Fruit fly (Drosophila melanogaster) whole organism, embryonic: ENCODE measurements around the gene CG31467.

Experiments
- BtbVII ChIP-seq: fragments of 200-800 bp; sonication (Bioruptor generic); optimal IDR thresholded peaks from 3 replicates; lab custom pipeline; 2017; ENCODE audit warnings: missing biosample characterization, mild to moderate bottlenecking, missing genetic modification characterization
- CG11085 ChIP-seq: fragments of 200-800 bp; sonication (Bioruptor generic); IDR thresholded peaks from 2 replicates; pipeline ENCODE4 v1.3.6; 2022; ENCODE audit warnings: missing biosample characterization, missing genetic modification characterization
- CG13287 ChIP-seq: fragments of 200-800 bp; sonication (Bioruptor generic); IDR thresholded peaks from 2 replicates; pipeline ENCODE4 v1.3.6; 2022; ENCODE audit warnings: missing biosample characterization, missing genetic modification characterization; ENCODE audit not compliant: partially characterized antibody
- CG15011 ChIP-seq: fragments of 200-800 bp; sonication (Bioruptor generic); optimal IDR thresholded peaks from 3 replicates; lab custom pipeline; 2018; ENCODE audit warnings: missing biosample characterization, mild to moderate bottlenecking, missing genetic modification characterization
- CG17328 ChIP-seq: fragments of 200-800 bp; sonication (Bioruptor generic); IDR thresholded peaks from 2 replicates; pipeline ENCODE4 v1.3.6; 2022; ENCODE audit warnings: missing biosample characterization, missing genetic modification characterization
- CG17912 ChIP-seq: fragments of 200-800 bp; sonication (Bioruptor generic); optimal IDR thresholded peaks from 2 replicates; lab custom pipeline; 2018; ENCODE audit warnings: missing biosample characterization, mild to moderate bottlenecking, missing genetic modification characterization
- CG18262 ChIP-seq: fragments of 200-800 bp; optimal IDR thresholded peaks from 3 replicates; lab custom pipeline; 2019; ENCODE audit warnings: missing biosample characterization, mild to moderate bottlenecking, missing genetic modification characterization, moderate library complexity
- CG1832 ChIP-seq: fragments of 200-800 bp; sonication (Bioruptor generic); optimal IDR thresholded peaks from 2 replicates; lab custom pipeline; 2017; ENCODE audit warnings: missing biosample characterization, mild to moderate bottlenecking, missing genetic modification characterization, inconsistent platforms
- CG2712 ChIP-seq: fragments of 200-800 bp; optimal IDR thresholded peaks from 3 replicates; lab custom pipeline; 2019; ENCODE audit warnings: missing biosample characterization, mild to moderate bottlenecking, missing genetic modification characterization, moderate library complexity
- CG30403 ChIP-seq: fragments of 200-800 bp; sonication (Bioruptor generic); optimal IDR thresholded peaks from 3 replicates; lab custom pipeline; 2016; ENCODE audit warnings: missing biosample characterization, missing genetic modification characterization
- CG31441 ChIP-seq: fragments of 200-800 bp; sonication (Bioruptor generic); IDR thresholded peaks from 2 replicates; pipeline ENCODE4 v1.3.6; 2022; ENCODE audit warnings: missing biosample characterization, missing genetic modification characterization
- CG34224 ChIP-seq: fragments of 200-800 bp; sonication (Bioruptor generic); IDR thresholded peaks from 3 replicates; pipeline ENCODE4 v1.3.6; 2022; ENCODE audit warnings: missing biosample characterization, missing genetic modification characterization; ENCODE audit not compliant: partially characterized antibody
- CG3726 ChIP-seq: fragments of 200-800 bp; sonication (Bioruptor generic); IDR thresholded peaks from 3 replicates; pipeline ENCODE4, ENCODE4 v1.3.6; 2022; ENCODE audit warnings: missing biosample characterization, missing genetic modification characterization
- CG3838 ChIP-seq: fragments of 200-800 bp; sonication (Bioruptor generic); optimal IDR thresholded peaks from 3 replicates; lab custom pipeline; 2016; ENCODE audit warnings: missing biosample characterization, missing genetic modification characterization
- CG3995 ChIP-seq: fragments of 200-800 bp; sonication (Bioruptor generic); optimal IDR thresholded peaks from 3 replicates; lab custom pipeline; 2016; ENCODE audit warnings: missing biosample characterization, missing genetic modification characterization
- CG4617 ChIP-seq: fragments of 200-800 bp; sonication (Bioruptor generic); optimal IDR thresholded peaks from 3 replicates; lab custom pipeline; 2016; ENCODE audit warnings: missing biosample characterization, missing genetic modification characterization, borderline replicate concordance
- CG6683 ChIP-seq: fragments of 200-800 bp; sonication (Bioruptor generic); optimal IDR thresholded peaks from 2 replicates; lab custom pipeline; 2017; ENCODE audit warnings: missing biosample characterization, mild to moderate bottlenecking, missing genetic modification characterization, missing genetic modification reagents
- CG6689 ChIP-seq: fragments of 200-800 bp; sonication (Bioruptor generic); IDR thresholded peaks from 2 replicates; pipeline ENCODE4 v1.3.6; 2022; ENCODE audit warnings: missing biosample characterization, missing genetic modification characterization
- CG7271 ChIP-seq: fragments of 200-800 bp; sonication (Bioruptor generic); optimal IDR thresholded peaks from 2 replicates; lab custom pipeline; 2018; ENCODE audit warnings: missing biosample characterization, mild to moderate bottlenecking, missing genetic modification characterization, moderate library complexity
- CG8359 ChIP-seq: fragments of 200-800 bp; sonication (Bioruptor generic); optimal IDR thresholded peaks from 2 replicates; lab custom pipeline; 2017; ENCODE audit warnings: missing biosample characterization, mild to moderate bottlenecking, missing genetic modification characterization, borderline replicate concordance
- CoRest ChIP-seq: fragments of 200-800 bp; sonication (Bioruptor generic); optimal IDR thresholded peaks from 3 replicates; lab custom pipeline; 2018; ENCODE audit warnings: missing biosample characterization, mild to moderate bottlenecking, missing genetic modification characterization, moderate library complexity
- Dad ChIP-seq: fragments of 200-800 bp; sonication (Bioruptor generic); optimal IDR thresholded peaks from 3 replicates; lab custom pipeline; 2016; ENCODE audit warnings: missing biosample characterization, missing genetic modification characterization
- Deaf1 ChIP-seq: fragments of 200-800 bp; optimal IDR thresholded peaks from 3 replicates; lab custom pipeline; 2019; ENCODE audit warnings: missing biosample characterization, mild to moderate bottlenecking, missing genetic modification characterization, moderate library complexity
- Dip3 ChIP-seq: fragments of 200-800 bp; sonication (Bioruptor generic); optimal IDR thresholded peaks from 3 replicates; lab custom pipeline; 2016; ENCODE audit warnings: missing biosample characterization, missing genetic modification characterization
- Dp ChIP-seq: fragments of 200-800 bp; sonication (Bioruptor generic); optimal IDR thresholded peaks from 2 replicates; lab custom pipeline; 2018; ENCODE audit warnings: missing biosample characterization, mild to moderate bottlenecking, missing genetic modification characterization, moderate library complexity
- Elba2 ChIP-seq: fragments of 200-800 bp; sonication (Bioruptor generic); optimal IDR thresholded peaks from 3 replicates; lab custom pipeline; 2016; ENCODE audit warnings: missing biosample characterization, missing genetic modification characterization
- Gug ChIP-seq: fragments of 200-800 bp; sonication (Bioruptor generic); IDR thresholded peaks from 4 replicates; pipeline ENCODE4 v1.3.6; 2022; ENCODE audit warnings: missing biosample characterization, missing genetic modification characterization
- HLH4C ChIP-seq: fragments of 200-800 bp; sonication (Bioruptor generic); IDR thresholded peaks from 3 replicates; pipeline ENCODE4 v1.3.6; 2022; ENCODE audit warnings: missing biosample characterization, missing genetic modification characterization; ENCODE audit not compliant: partially characterized antibody
- HmgZ ChIP-seq: fragments of 200-800 bp; sonication (Bioruptor generic); optimal IDR thresholded peaks from 2 replicates; lab custom pipeline; 2018; ENCODE audit warnings: missing biosample characterization, mild to moderate bottlenecking, missing genetic modification characterization
- Jarid2 ChIP-seq: fragments of 200-800 bp; sonication (Bioruptor generic); optimal IDR thresholded peaks from 3 replicates; lab custom pipeline; 2017; ENCODE audit warnings: mild to moderate bottlenecking, missing biosample characterization, missing genetic modification reagents, missing genetic modification characterization
- Lpt ChIP-seq: fragments of >200 bp; optimal IDR thresholded peaks from 2 replicates; lab custom pipeline; 2018; ENCODE audit warnings: missing biosample characterization, missing genetic modification characterization
- Scr ChIP-seq: fragments of 200-800 bp; sonication (Bioruptor generic); IDR thresholded peaks from 2 replicates; pipeline ENCODE4 v1.3.6; 2022; ENCODE audit warnings: missing biosample characterization, missing genetic modification characterization; ENCODE audit not compliant: partially characterized antibody
- Side ChIP-seq: fragments of 200-800 bp; sonication (Bioruptor generic); optimal IDR thresholded peaks from 2 replicates; lab custom pipeline; 2016; ENCODE audit warnings: missing biosample characterization, missing genetic modification characterization
- Sin3A ChIP-seq: fragments of >200 bp; optimal IDR thresholded peaks from 2 replicates; lab custom pipeline; 2018
- TFAM ChIP-seq: fragments of 200-800 bp; sonication (Bioruptor generic); optimal IDR thresholded peaks from 2 replicates; lab custom pipeline; 2017; ENCODE audit warnings: missing biosample characterization, missing genetic modification characterization, inconsistent platforms
- Vsx1 ChIP-seq: fragments of 200-800 bp; sonication (Bioruptor generic); optimal IDR thresholded peaks from 2 replicates; lab custom pipeline; 2017; ENCODE audit warnings: missing biosample characterization, mild to moderate bottlenecking, missing genetic modification characterization, missing genetic modification reagents
- dimm ChIP-seq: fragments of 200-800 bp; sonication (Bioruptor generic); IDR thresholded peaks from 2 replicates; pipeline ENCODE4 v1.3.6; 2022; ENCODE audit warnings: missing biosample characterization, missing genetic modification characterization
- hkb ChIP-seq, 2 experiments: fragments of 200-800 bp in 1 of 2; fragments of >200 bp in 1 of 2; sonication (Bioruptor generic) in 1 of 2; IDR thresholded peaks in 1 of 2; optimal IDR thresholded peaks in 1 of 2; 2 replicates each; pipeline versions ENCODE4 v1.3.6 to Lab custom; 2017 to 2022; ENCODE audit warnings: missing biosample characterization in 1 of 2, missing genetic modification characterization in 1 of 2
- jumu ChIP-seq: fragments of 200-800 bp; sonication (Bioruptor generic); optimal IDR thresholded peaks from 3 replicates; lab custom pipeline; 2016; ENCODE audit warnings: missing biosample characterization, missing genetic modification characterization
- lbe ChIP-seq: fragments of 200-800 bp; sonication (Bioruptor generic); optimal IDR thresholded peaks from 2 replicates; lab custom pipeline; 2016; ENCODE audit warnings: missing biosample characterization, mild to moderate bottlenecking, missing genetic modification characterization
- otp ChIP-seq: fragments of 200-800 bp; sonication (Bioruptor generic); IDR thresholded peaks from 3 replicates; pipeline ENCODE4, ENCODE4 v1.3.6; 2022; ENCODE audit warnings: missing biosample characterization, missing genetic modification characterization
- p53 ChIP-seq: fragments of 200-800 bp; sonication (Bioruptor generic); optimal IDR thresholded peaks from 2 replicates; lab custom pipeline; 2016; ENCODE audit warnings: missing biosample characterization, missing genetic modification characterization
- pho ChIP-seq: fragments of 200-800 bp; sonication (Bioruptor generic); optimal IDR thresholded peaks from 2 replicates; lab custom pipeline; 2016; ENCODE audit warnings: missing biosample characterization, missing genetic modification characterization
- rib ChIP-seq: fragments of 200-800 bp; sonication (Bioruptor generic); IDR thresholded peaks from 2 replicates; pipeline ENCODE4 v1.3.6; 2022; ENCODE audit warnings: missing biosample characterization, missing genetic modification characterization
- ro ChIP-seq: fragments of 200-800 bp; sonication (Bioruptor generic); IDR thresholded peaks from 2 replicates; pipeline ENCODE4 v1.3.6; 2022; ENCODE audit warnings: missing biosample characterization, missing genetic modification characterization
- schlank ChIP-seq: fragments of 200-800 bp; sonication (Bioruptor generic); optimal IDR thresholded peaks from 2 replicates; lab custom pipeline; 2018; ENCODE audit warnings: missing biosample characterization, mild to moderate bottlenecking, missing genetic modification characterization
- sens-2 ChIP-seq: fragments of 200-800 bp; sonication (Bioruptor generic); IDR thresholded peaks from 2 replicates; pipeline ENCODE4 v1.3.6; 2022; ENCODE audit warnings: missing biosample characterization, missing genetic modification characterization
- sug ChIP-seq: fragments of 200-800 bp; optimal IDR thresholded peaks from 2 replicates; lab custom pipeline; 2019; ENCODE audit warnings: missing biosample characterization, mild to moderate bottlenecking, missing genetic modification characterization, moderate library complexity
- tap ChIP-seq: fragments of 200-800 bp; optimal IDR thresholded peaks from 3 replicates; lab custom pipeline; 2019; ENCODE audit warnings: missing biosample characterization, mild to moderate bottlenecking, missing genetic modification characterization, moderate library complexity
- tna ChIP-seq: fragments of 200-800 bp; sonication (Bioruptor generic); IDR thresholded peaks from 2 replicates; pipeline ENCODE4 v1.3.6; 2022; ENCODE audit warnings: missing biosample characterization, missing genetic modification characterization; ENCODE audit not compliant: partially characterized antibody
- z ChIP-seq: fragments of 200-800 bp; sonication (Bioruptor generic); IDR thresholded peaks from 3 replicates; pipeline ENCODE4 v1.3.6; 2022; ENCODE audit warnings: missing biosample characterization, missing genetic modification characterization

Gene CG31467

DNA sequence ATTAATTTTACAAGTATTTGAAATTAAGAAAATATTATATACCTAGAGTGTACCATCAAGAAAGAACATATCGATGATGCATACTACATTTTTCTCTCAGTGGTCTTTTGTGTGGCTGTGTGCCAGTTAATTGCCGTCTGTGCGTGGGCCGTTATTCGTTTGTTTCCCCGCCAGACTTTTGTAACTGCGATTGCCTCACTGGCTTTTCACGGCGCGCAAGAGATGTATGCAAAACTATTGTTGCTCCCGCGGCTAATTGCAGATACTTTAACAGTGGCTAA, 25.0 kb downstream of the CG31467 start (continued):
- peak; percentile 59; the same call in 1 of the 3 replicates for TF ChIP-seq otp (GFP tag; lab: Robert Waterston, UW)
- peak; percentile 47 for TF ChIP-seq CG2712 (tag; lab: Kevin White, UChicago)
- no peak for TF ChIP-seq Jarid2 (GFP tag; lab: Kevin White, UChicago)
- no peak for TF ChIP-seq Dp (GFP tag; lab: Kevin White, UChicago)
- no peak for TF ChIP-seq CG31441 (GFP tag; lab: Robert Waterston, UW)
- TF ChIP-seq CG8359 (GFP tag; lab: Kevin White, UChicago): peak; percentile 19
- no peak for TF ChIP-seq BtbVII (GFP tag; lab: Kevin White, UChicago)
- peak; percentile 62; the same call in 1 of the 2 replicates for TF ChIP-seq rib
- no peak for TF ChIP-seq ro (GFP tag; lab: Robert Waterston, UW)
- no peak for TF ChIP-seq CG34224 (GFP tag; lab: Robert Waterston, UW)
- TF ChIP-seq TFAM (GFP tag; lab: Kevin White, UChicago): no peak
- no peak for TF ChIP-seq CoRest
- TF ChIP-seq HLH4C: no peak
- TF ChIP-seq pho (GFP tag; lab: Kevin White, UChicago): no peak
- TF ChIP-seq jumu (GFP tag; lab: Kevin White, UChicago): no peak
- peak; percentile 32 for TF ChIP-seq Vsx1 (GFP tag; lab: Kevin White, UChicago)
- TF ChIP-seq dimm (GFP tag; lab: Robert Waterston, UW): no peak
- 0 out of 3 replicates have a peak, but pooled peaks have one; percentile 39 for TF ChIP-seq CG3726 (GFP tag; lab: Robert Waterston, UW)
- no peak for TF ChIP-seq Scr (GFP tag; lab: Robert Waterston, UW)
- TF ChIP-seq Side: no peak
- TF ChIP-seq CG15011 (GFP tag; lab: Kevin White, UChicago): no peak
- no peak for TF ChIP-seq CG30403
- TF ChIP-seq CG4617: no peak
- no peak for TF ChIP-seq sug (tag; lab: Kevin White, UChicago)
- TF ChIP-seq Gug (GFP tag; lab: Robert Waterston, UW): peak; percentile 52; the same call in 1 of the 4 replicates
- TF ChIP-seq Lpt (GFP tag; lab: Kevin White, UChicago): no peak
- TF ChIP-seq CG3995 (GFP tag; lab: Kevin White, UChicago): no peak
- TF ChIP-seq lbe (GFP tag; lab: Kevin White, UChicago): no peak
- no peak for TF ChIP-seq CG13287 (GFP tag; lab: Robert Waterston, UW)
- TF ChIP-seq tna: no peak
- TF ChIP-seq Elba2 (GFP tag; lab: Kevin White, UChicago): no peak
- TF ChIP-seq hkb (optimal IDR thresholded peaks at IDR 0.05; lab: Kevin White, UChicago): no peak
- peak; percentile 66 for TF ChIP-seq hkb (GFP tag; IDR thresholded peaks at IDR 0.05; lab: Robert Waterston, UW)
- TF ChIP-seq Sin3A (lab: Kevin White, UChicago): no peak
- no peak for TF ChIP-seq Dip3
- no peak for TF ChIP-seq CG17912 (GFP tag; lab: Kevin White, UChicago)
- TF ChIP-seq CG11085 (GFP tag; lab: Robert Waterston, UW): no peak
- TF ChIP-seq Dad (GFP tag; lab: Kevin White, UChicago): no peak
- peak; percentile 67; the same call in 2 of the 3 replicates for TF ChIP-seq z (GFP tag; lab: Robert Waterston, UW)
- TF ChIP-seq CG6683 (GFP tag; lab: Kevin White, UChicago): no peak
- peak; percentile 46; the same call in 1 of the 2 replicates for TF ChIP-seq CG6689 (GFP tag; lab: Robert Waterston, UW)
- peak; percentile 55; the same call in 1 of the 2 replicates for TF ChIP-seq sens-2 (GFP tag; lab: Robert Waterston, UW)
- no peak for TF ChIP-seq CG7271 (tag; lab: Kevin White, UChicago)
- no peak for TF ChIP-seq CG3838 (GFP tag; lab: Kevin White, UChicago)
- TF ChIP-seq HmgZ (tag; lab: Kevin White, UChicago): no peak
- TF ChIP-seq CG1832 (GFP tag; lab: Kevin White, UChicago): no peak
- TF ChIP-seq CG17328: peak; percentile 63; the same call in 1 of the 2 replicates
- TF ChIP-seq p53 (GFP tag; lab: Kevin White, UChicago): no peak
- no peak for TF ChIP-seq CG18262
- TF ChIP-seq tap (tag; lab: Kevin White, UChicago): peak; percentile 54
- no peak for TF ChIP-seq Deaf1
- no peak for TF ChIP-seq schlank (tag; lab: Kevin White, UChicago)
